Fruit fly (Drosophila melanogaster) Kc167 (cell line): ENCODE data around the gene Spps.

ENCODE experiments used
- Myc ChIP-seq: fragments of >200 bp; optimal IDR thresholded peaks from 2 replicates; lab custom pipeline; 2017; ENCODE audit warnings: missing external identifiers
- Sin3A ChIP-seq: fragments of >200 bp; optimal IDR thresholded peaks from 2 replicates; lab custom pipeline; 2018; ENCODE audit warnings: missing external identifiers
- insv ChIP-seq: fragments of >200 bp; optimal IDR thresholded peaks from 3 replicates; lab custom pipeline; 2018; ENCODE audit warnings: missing external identifiers
- psq ChIP-seq: fragments of >200 bp; optimal IDR thresholded peaks from 2 replicates; lab custom pipeline; 2017; ENCODE audit warnings: missing external identifiers
- ttk ChIP-seq: sonication (Bioruptor generic); optimal IDR thresholded peaks from 2 replicates; lab custom pipeline; 2017; ENCODE audit warnings: missing external identifiers

dm6 chr3R:24260041-24260379, 33.3 kb upstream of the Spps start:
- TF ChIP-seq Sin3A (lab: Kevin White, UChicago), result no peak
- TF ChIP-seq psq (lab: Kevin White, UChicago), result no peak
- TF ChIP-seq Myc (lab: Kevin White, UChicago), result no peak
- no peak for TF ChIP-seq ttk (lab: Kevin White, UChicago)
- no peak for TF ChIP-seq insv
